Worm (Caenorhabditis elegans) whole organism, L1 larva: Measurements from ENCODE around the gene F48G7.12.
A peak's percentile ranks its signal among the peaks of the same experiment; 100 is the strongest.

ENCODE experiments used
- C04F5.9 ChIP-seq: sonication (generic microtip); optimal IDR thresholded peaks from 2 replicates; lab custom pipeline; 2016; ENCODE audit warnings: missing genetic modification characterization, missing compliant biosample characterization
- C34B4.2 ChIP-seq: sonication (generic microtip); optimal IDR thresholded peaks from 2 replicates; lab custom pipeline; 2017; ENCODE audit warnings: mild to moderate bottlenecking, missing genetic modification characterization, missing compliant biosample characterization
- aha-1 ChIP-seq: fragments of 150-350 bp; optimal IDR thresholded peaks from 2 replicates; lab custom pipeline; 2014; ENCODE audit warnings: missing biosample characterization, missing genetic modification characterization
- ceh-63 ChIP-seq: fragments of 200-800 bp; sonication (Bioruptor generic); optimal IDR thresholded peaks from 2 replicates; lab custom pipeline; 2018; ENCODE audit warnings: mild to moderate bottlenecking, missing genetic modification characterization, missing compliant biosample characterization
- ceh-82 ChIP-seq, 3 experiments: fragments of 150-350 bp in 1 of 3; sonication (generic microtip) in 2 of 3; optimal IDR thresholded peaks; 2 replicates each; lab custom pipeline; 2014 to 2017; ENCODE audit warnings: missing biosample characterization in 3 of 3, missing genetic modification characterization in 3 of 3
- ceh-88 ChIP-seq: fragments of 200-800 bp; sonication (Bioruptor generic); IDR thresholded peaks from 2 replicates; pipeline ENCODE4 v1.3.6; 2022; ENCODE audit warnings: missing genetic modification characterization, missing compliant biosample characterization
- ceh-90 ChIP-seq: sonication (generic microtip); optimal IDR thresholded peaks from 2 replicates; lab custom pipeline; 2016; ENCODE audit warnings: missing genetic modification characterization, missing compliant biosample characterization
- dsc-1 ChIP-seq: sonication (generic microtip); optimal IDR thresholded peaks from 2 replicates; lab custom pipeline; 2016; ENCODE audit warnings: mild to moderate bottlenecking, missing genetic modification characterization, missing compliant biosample characterization
- efl-3 ChIP-seq: fragments of 200-800 bp; sonication (Bioruptor generic); optimal IDR thresholded peaks from 2 replicates; lab custom pipeline; 2018; ENCODE audit warnings: mild to moderate bottlenecking, missing genetic modification characterization, missing compliant biosample characterization
- egl-13 ChIP-seq: sonication (generic microtip); optimal IDR thresholded peaks from 2 replicates; lab custom pipeline; 2016; ENCODE audit warnings: missing genotype, missing genetic modification reagents, missing genetic modification characterization, missing compliant biosample characterization
- elt-2 ChIP-seq: sonication (generic microtip); optimal IDR thresholded peaks from 2 replicates; lab custom pipeline; 2016; ENCODE audit warnings: missing genetic modification characterization, mild to moderate bottlenecking, inconsistent platforms, missing compliant biosample characterization, missing genetic modification reagents
- elt-3 ChIP-seq, 6 experiments: fragments of 150-350 bp in 1 of 6; sonication (generic microtip); optimal IDR thresholded peaks; 2 replicates each; lab custom pipeline; 2017 to 2018; ENCODE audit warnings: missing biosample characterization in 6 of 6, missing genetic modification characterization in 6 of 6, inconsistent platforms in 1 of 6
- fkh-10 ChIP-seq: sonication (generic microtip); optimal IDR thresholded peaks from 2 replicates; lab custom pipeline; 2017; ENCODE audit warnings: missing biosample characterization, missing genetic modification reagents, missing genetic modification characterization
- fkh-8 ChIP-seq: sonication (generic microtip); optimal IDR thresholded peaks from 2 replicates; lab custom pipeline; 2016; ENCODE audit warnings: mild to moderate bottlenecking, missing genetic modification characterization, missing compliant biosample characterization
- grh-1 ChIP-seq: fragments of 200-800 bp; sonication (Bioruptor generic); IDR thresholded peaks from 2 replicates; pipeline ENCODE4 v1.3.6; 2022; ENCODE audit warnings: missing genetic modification reagents, missing genetic modification characterization, missing compliant biosample characterization
- isw-1 ChIP-seq: fragments of 200-800 bp; sonication (Bioruptor generic); IDR thresholded peaks from 2 replicates; pipeline ENCODE4 v1.3.6; 2022; ENCODE audit warnings: missing genetic modification characterization, missing compliant biosample characterization
- jun-1 ChIP-seq: fragments of 150-350 bp; optimal IDR thresholded peaks from 2 replicates; lab custom pipeline; 2014; ENCODE audit warnings: missing biosample characterization, missing genetic modification reagents, missing genetic modification characterization
- lin-13 ChIP-seq: fragments of 150-350 bp; optimal IDR thresholded peaks from 2 replicates; lab custom pipeline; 2014; ENCODE audit warnings: missing biosample characterization, missing genetic modification reagents, missing genetic modification characterization
- lin-14 ChIP-seq: fragments of 200-800 bp; sonication (Bioruptor generic); optimal IDR thresholded peaks from 2 replicates; lab custom pipeline; 2018; ENCODE audit warnings: mild to moderate bottlenecking, missing genetic modification characterization, moderate library complexity, missing compliant biosample characterization
- lir-3 ChIP-seq: sonication (generic microtip); optimal IDR thresholded peaks from 2 replicates; lab custom pipeline; 2016; ENCODE audit warnings: mild to moderate bottlenecking, missing genetic modification characterization, moderate library complexity, missing compliant biosample characterization; ENCODE audit not compliant: poor library complexity
- lsy-2 ChIP-seq, 2 experiments: fragments of 150-350 bp; optimal IDR thresholded peaks; 2 replicates each; lab custom pipeline; 2014; ENCODE audit warnings: missing biosample characterization in 2 of 2, missing genetic modification characterization in 2 of 2
- mab-9 ChIP-seq: fragments of 200-800 bp; sonication (Bioruptor generic); IDR thresholded peaks from 2 replicates; pipeline ENCODE4 v1.3.6; 2022; ENCODE audit warnings: missing genetic modification reagents, missing genetic modification characterization, missing compliant biosample characterization
- mdl-1 ChIP-seq, 2 experiments: fragments of 150-350 bp; optimal IDR thresholded peaks; 2 replicates each; lab custom pipeline; 2014 to 2017; ENCODE audit warnings: missing biosample characterization in 2 of 2, missing genetic modification characterization in 2 of 2, inconsistent platforms in 1 of 2
- nhr-11 ChIP-seq: fragments of 150-350 bp; optimal IDR thresholded peaks from 2 replicates; lab custom pipeline; 2014; ENCODE audit warnings: missing biosample characterization, missing genetic modification characterization
- nhr-12 ChIP-seq: sonication (generic microtip); optimal IDR thresholded peaks from 2 replicates; lab custom pipeline; 2017; ENCODE audit warnings: missing biosample characterization, missing genetic modification characterization
- nhr-20 ChIP-seq: sonication (generic microtip); optimal IDR thresholded peaks from 2 replicates; lab custom pipeline; 2016; ENCODE audit warnings: mild to moderate bottlenecking, missing genetic modification characterization, missing compliant biosample characterization
- nhr-28 ChIP-seq: fragments of 150-350 bp; optimal IDR thresholded peaks from 2 replicates; lab custom pipeline; 2014; ENCODE audit warnings: missing biosample characterization, missing genetic modification characterization
- nhr-47 ChIP-seq: sonication (generic microtip); optimal IDR thresholded peaks from 2 replicates; lab custom pipeline; 2016; ENCODE audit warnings: mild to moderate bottlenecking, missing genetic modification characterization, moderate library complexity, missing compliant biosample characterization
- nhr-76 ChIP-seq: sonication (generic microtip); optimal IDR thresholded peaks from 2 replicates; lab custom pipeline; 2017; ENCODE audit warnings: missing biosample characterization, missing genetic modification characterization
- nhr-84 ChIP-seq: sonication (generic microtip); optimal IDR thresholded peaks from 2 replicates; lab custom pipeline; 2017; ENCODE audit warnings: missing biosample characterization, missing genetic modification characterization
- nhr-85 ChIP-seq: sonication (generic microtip); peaks from one replicate; lab custom pipeline; 2016; ENCODE audit warnings: missing genetic modification characterization, inconsistent platforms, missing compliant biosample characterization
- nhr-90 ChIP-seq: sonication (generic microtip); optimal IDR thresholded peaks from 2 replicates; lab custom pipeline; 2016; ENCODE audit warnings: mild to moderate bottlenecking, missing genetic modification characterization, missing compliant biosample characterization; ENCODE audit not compliant: poor library complexity
- pag-3 ChIP-seq: sonication (generic microtip); optimal IDR thresholded peaks from 2 replicates; lab custom pipeline; 2017; ENCODE audit warnings: missing genetic modification characterization, mild to moderate bottlenecking, missing compliant biosample characterization, antibody characterized with exemption, borderline replicate concordance; ENCODE audit not compliant: insufficient read depth
- pax-3 ChIP-seq: fragments of 200-800 bp; sonication (Bioruptor generic); optimal IDR thresholded peaks from 2 replicates; lab custom pipeline; 2018; ENCODE audit warnings: mild to moderate bottlenecking, missing genetic modification characterization, moderate library complexity, missing compliant biosample characterization
- rnt-1 ChIP-seq: sonication (generic microtip); optimal IDR thresholded peaks from 2 replicates; lab custom pipeline; 2016; ENCODE audit warnings: mild to moderate bottlenecking, missing genetic modification characterization, moderate library complexity, missing compliant biosample characterization
- skn-1 ChIP-seq: fragments of 150-350 bp; optimal IDR thresholded peaks from 2 replicates; lab custom pipeline; 2014; ENCODE audit warnings: missing biosample characterization, missing genetic modification characterization
- snpc-4 ChIP-seq: fragments of 150-350 bp; optimal IDR thresholded peaks from 2 replicates; lab custom pipeline; 2014; ENCODE audit warnings: missing biosample characterization, missing genetic modification characterization
- sox-4 ChIP-seq: sonication (generic microtip); optimal IDR thresholded peaks from 2 replicates; lab custom pipeline; 2016; ENCODE audit warnings: missing genetic modification characterization, missing compliant biosample characterization
- sptf-1 ChIP-seq: fragments of 150-350 bp; optimal IDR thresholded peaks from 2 replicates; lab custom pipeline; 2014; ENCODE audit warnings: missing biosample characterization, missing genetic modification characterization
- sup-37 ChIP-seq: fragments of 200-800 bp; sonication (Bioruptor generic); optimal IDR thresholded peaks from 2 replicates; lab custom pipeline; 2018; ENCODE audit warnings: mild to moderate bottlenecking, missing genetic modification characterization, missing compliant biosample characterization
- swsn-7 ChIP-seq: sonication (generic microtip); optimal IDR thresholded peaks from 2 replicates; lab custom pipeline; 2016; ENCODE audit warnings: missing genetic modification characterization, missing compliant biosample characterization
- tbx-2 ChIP-seq: sonication (generic microtip); optimal IDR thresholded peaks from 2 replicates; lab custom pipeline; 2016; ENCODE audit warnings: missing genetic modification characterization, missing compliant biosample characterization
- tlp-1 ChIP-seq: fragments of 150-350 bp; optimal IDR thresholded peaks from 2 replicates; lab custom pipeline; 2014; ENCODE audit warnings: missing biosample characterization, missing genetic modification characterization
- unc-130 ChIP-seq: fragments of 150-350 bp; optimal IDR thresholded peaks from 2 replicates; lab custom pipeline; 2017; ENCODE audit warnings: missing biosample characterization, missing genetic modification characterization, inconsistent platforms
- unc-30 ChIP-seq: sonication (generic microtip); optimal IDR thresholded peaks from 2 replicates; lab custom pipeline; 2017; ENCODE audit warnings: missing biosample characterization, missing genetic modification characterization
- unc-98 ChIP-seq: fragments of 200-800 bp; sonication (Bioruptor generic); IDR thresholded peaks from 2 replicates; pipeline ENCODE4 v1.3.6; 2022; ENCODE audit warnings: missing genetic modification characterization, missing compliant biosample characterization
- vab-15 ChIP-seq: sonication (generic microtip); optimal IDR thresholded peaks from 2 replicates; lab custom pipeline; 2017; ENCODE audit warnings: missing genotype, mild to moderate bottlenecking, missing genetic modification characterization, missing compliant biosample characterization
- xbp-1 ChIP-seq: sonication (generic microtip); optimal IDR thresholded peaks from 2 replicates; lab custom pipeline; 2016; ENCODE audit warnings: missing genetic modification characterization, missing compliant biosample characterization
- zag-1 ChIP-seq: fragments of 150-350 bp; optimal IDR thresholded peaks from 2 replicates; lab custom pipeline; 2014; ENCODE audit warnings: missing biosample characterization, missing genetic modification characterization
- zip-4 ChIP-seq: fragments of 200-800 bp; sonication (Bioruptor generic); optimal IDR thresholded peaks from 2 replicates; lab custom pipeline; 2018; ENCODE audit warnings: mild to moderate bottlenecking, missing genetic modification characterization, moderate library complexity, missing compliant biosample characterization
- ztf-11 ChIP-seq, 2 experiments: sonication (generic microtip); optimal IDR thresholded peaks; 2 replicates each; lab custom pipeline; 2016 to 2017; ENCODE audit warnings: missing genetic modification characterization in 2 of 2, missing biosample characterization in 1 of 2, missing compliant biosample characterization in 1 of 2
- ztf-4 ChIP-seq: fragments of 150-350 bp; optimal IDR thresholded peaks from 2 replicates; lab custom pipeline; 2014; ENCODE audit warnings: missing biosample characterization, missing genetic modification characterization

The F48G7.12 gene

ce11 chrV:635630-636029 is 10.4 kb downstream of the F48G7.12 start (continued):
- peak in 1 of 2 experiments; percentile 47 for TF ChIP-seq mdl-1 (tag; optimal IDR thresholded peaks at IDR 0.05; lab: Kevin White, UChicago)
- no peak for TF ChIP-seq efl-3 (GFP tag; lab: Kevin White, UChicago)
- no peak for TF ChIP-seq zag-1 (tag; lab: Kevin White, UChicago)
- TF ChIP-seq isw-1 = no peak
- TF ChIP-seq skn-1 = no peak
- TF ChIP-seq ceh-88 (GFP tag; lab: Robert Waterston, UW) = no peak
- TF ChIP-seq xbp-1 = no peak
- TF ChIP-seq nhr-90 (tag; lab: Kevin White, UChicago) = peak; percentile 0
- no peak for TF ChIP-seq dsc-1 (tag; lab: Kevin White, UChicago)
- peak; percentile 80 for TF ChIP-seq nhr-85 (tag; lab: Kevin White, UChicago)
- TF ChIP-seq ceh-90 (tag; lab: Kevin White, UChicago) = no peak
- no peak for TF ChIP-seq pax-3
- TF ChIP-seq tbx-2 (tag; lab: Kevin White, UChicago) = no peak
- TF ChIP-seq nhr-47 = no peak
- TF ChIP-seq pag-3 (tag; lab: Kevin White, UChicago) = no peak
- peak; percentile 20 for TF ChIP-seq unc-130 (tag; lab: Kevin White, UChicago)
- no peak for TF ChIP-seq mab-9 (GFP tag; lab: Robert Waterston, UW)
- no peak for TF ChIP-seq zip-4 (GFP tag; lab: Kevin White, UChicago)
- TF ChIP-seq sox-4 (tag; lab: Kevin White, UChicago) = no peak
- TF ChIP-seq vab-15 (tag; lab: Kevin White, UChicago) = no peak
- no peak for TF ChIP-seq fkh-8 (tag; lab: Kevin White, UChicago)
- TF ChIP-seq aha-1 (tag; lab: Kevin White, UChicago) = no peak
- no peak for TF ChIP-seq nhr-28
- TF ChIP-seq sup-37 = no peak
- TF ChIP-seq sptf-1 = no peak
- TF ChIP-seq nhr-11 = no peak
- TF ChIP-seq swsn-7 (tag; lab: Kevin White, UChicago) = no peak
- peak in 1 of 6 experiments; percentile 8 for TF ChIP-seq elt-3 (tag; optimal IDR thresholded peaks at IDR 0.05; lab: Kevin White, UChicago)
- TF ChIP-seq nhr-20 (tag; lab: Kevin White, UChicago) = peak; percentile 33
- TF ChIP-seq rnt-1 (tag; lab: Kevin White, UChicago) = no peak
- no peak for TF ChIP-seq nhr-76
- TF ChIP-seq nhr-84 = no peak
- no peak for TF ChIP-seq tlp-1 (tag; lab: Kevin White, UChicago)
- TF ChIP-seq fkh-10 (GFP tag; lab: Kevin White, UChicago) = no peak
- TF ChIP-seq grh-1 = no peak
- TF ChIP-seq lin-14 = peak; percentile 95
- TF ChIP-seq nhr-12 (tag; lab: Kevin White, UChicago) = no peak
- TF ChIP-seq elt-2 (tag; lab: Kevin White, UChicago) = peak; percentile 29
- TF ChIP-seq lsy-2 (tag; optimal IDR thresholded peaks at IDR 0.05; lab: Kevin White, UChicago) = peak in 1 of 2 experiments; percentile 10
- TF ChIP-seq ztf-4 (tag; lab: Kevin White, UChicago) = no peak
- TF ChIP-seq unc-98 (GFP tag; lab: Robert Waterston, UW) = no peak
- no peak for TF ChIP-seq jun-1 (tag; lab: Kevin White, UChicago)
- TF ChIP-seq ceh-82 (tag; optimal IDR thresholded peaks at IDR 0.05; lab: Kevin White, UChicago) = no peak
- TF ChIP-seq C34B4.2 (tag; lab: Kevin White, UChicago) = no peak
- TF ChIP-seq C04F5.9 = no peak
- TF ChIP-seq egl-13 (tag; lab: Kevin White, UChicago) = no peak
- TF ChIP-seq lin-13 (GFP tag; lab: Kevin White, UChicago) = no peak
- no peak for TF ChIP-seq lir-3 (tag; lab: Kevin White, UChicago)
- no peak for TF ChIP-seq ztf-11 (tag; optimal IDR thresholded peaks at IDR 0.05; lab: Kevin White, UChicago)
- TF ChIP-seq snpc-4 (tag; lab: Kevin White, UChicago) = peak; percentile 66
- no peak for TF ChIP-seq ceh-63 (GFP tag; lab: Kevin White, UChicago)
- TF ChIP-seq unc-30 (tag; lab: Kevin White, UChicago) = no peak
- TF ChIP-seq, all 84 proteins: peak for 15
